Fruit fly (Drosophila melanogaster) whole organism, embryonic: ENCODE results near the gene CG8236.
A peak's percentile ranks its signal among the peaks of the same experiment; 100 is the strongest.

Experiments
- CG10209 ChIP-seq: fragments of 200-800 bp; sonication (Bioruptor generic); optimal IDR thresholded peaks from 3 replicates; lab custom pipeline; 2017; ENCODE audit warnings: missing biosample characterization, mild to moderate bottlenecking, missing genetic modification characterization, missing genetic modification reagents
- CG1233 ChIP-seq: fragments of 200-800 bp; sonication (Bioruptor generic); optimal IDR thresholded peaks from 4 replicates; lab custom pipeline; 2018; ENCODE audit warnings: missing biosample characterization, mild to moderate bottlenecking, missing genetic modification characterization
- CG13775 ChIP-seq: fragments of 200-800 bp; sonication (Bioruptor generic); optimal IDR thresholded peaks from 3 replicates; lab custom pipeline; 2017; ENCODE audit warnings: missing biosample characterization, mild to moderate bottlenecking, missing genetic modification characterization
- CG14050 ChIP-seq: fragments of 200-800 bp; sonication (Bioruptor generic); IDR thresholded peaks from 3 replicates; pipeline ENCODE4 v1.3.6; 2022; ENCODE audit warnings: missing biosample characterization, missing genetic modification characterization
- CG17359 ChIP-seq: fragments of 200-800 bp; sonication (Bioruptor generic); optimal IDR thresholded peaks from 3 replicates; lab custom pipeline; 2018; ENCODE audit warnings: missing biosample characterization, mild to moderate bottlenecking, missing genetic modification characterization, moderate library complexity
- CG18476 ChIP-seq: fragments of 200-800 bp; sonication (Bioruptor generic); optimal IDR thresholded peaks from 2 replicates; lab custom pipeline; 2016; ENCODE audit warnings: missing biosample characterization, mild to moderate bottlenecking, missing genetic modification characterization
- CG34224 ChIP-seq: fragments of 200-800 bp; sonication (Bioruptor generic); IDR thresholded peaks from 3 replicates; pipeline ENCODE4 v1.3.6; 2022; ENCODE audit warnings: missing biosample characterization, missing genetic modification characterization; ENCODE audit not compliant: partially characterized antibody
- CG5953 ChIP-seq: fragments of 200-800 bp; sonication (Bioruptor generic); IDR thresholded peaks from 2 replicates; pipeline ENCODE4 v1.3.6; 2022; ENCODE audit warnings: missing biosample characterization, missing genetic modification characterization
- CG7963 ChIP-seq: fragments of 200-800 bp; sonication (Bioruptor generic); IDR thresholded peaks from 3 replicates; pipeline ENCODE4 v1.3.6; 2022; ENCODE audit warnings: missing biosample characterization, missing genetic modification characterization; ENCODE audit not compliant: partially characterized antibody
- CG8765 ChIP-seq: fragments of 200-800 bp; sonication (Bioruptor generic); IDR thresholded peaks from 2 replicates; pipeline ENCODE4 v1.3.6; 2022; ENCODE audit warnings: missing biosample characterization, missing genetic modification characterization
- CG8924 ChIP-seq: fragments of 200-800 bp; optimal IDR thresholded peaks from 3 replicates; lab custom pipeline; 2019; ENCODE audit warnings: missing biosample characterization, mild to moderate bottlenecking, missing genetic modification characterization, moderate library complexity
- Dip3 ChIP-seq: fragments of 200-800 bp; sonication (Bioruptor generic); optimal IDR thresholded peaks from 3 replicates; lab custom pipeline; 2016; ENCODE audit warnings: missing biosample characterization, missing genetic modification characterization
- Doc3 ChIP-seq: fragments of 200-800 bp; sonication (Bioruptor generic); IDR thresholded peaks from 3 replicates; pipeline ENCODE4 v1.3.6; 2022; ENCODE audit warnings: missing biosample characterization, missing genetic modification characterization; ENCODE audit not compliant: partially characterized antibody
- GATAe ChIP-seq: fragments of 200-800 bp; sonication (Bioruptor generic); conservative IDR thresholded peaks from 2 replicates; pipeline ENCODE4 v1.3.6; 2022; ENCODE audit warnings: missing biosample characterization, missing genetic modification characterization
- HLH3B ChIP-seq: fragments of 200-800 bp; sonication (Bioruptor generic); IDR thresholded peaks from 2 replicates; pipeline ENCODE4 v1.3.6; 2022; ENCODE audit warnings: missing biosample characterization, missing genetic modification characterization
- Hmx ChIP-seq: fragments of 200-800 bp; sonication (Bioruptor generic); optimal IDR thresholded peaks from 2 replicates; lab custom pipeline; 2016; ENCODE audit warnings: missing biosample characterization, missing genetic modification characterization
- Lpt ChIP-seq: fragments of >200 bp; optimal IDR thresholded peaks from 2 replicates; lab custom pipeline; 2018; ENCODE audit warnings: missing biosample characterization, missing genetic modification characterization
- Med ChIP-seq: fragments of 200-800 bp; sonication (Bioruptor generic); peaks from one replicate; lab custom pipeline; 2016; ENCODE audit warnings: missing biosample characterization, missing genetic modification characterization, mild to moderate bottlenecking, inconsistent platforms, moderate library complexity
- Nf-YC ChIP-seq: fragments of 200-800 bp; optimal IDR thresholded peaks from 3 replicates; lab custom pipeline; 2019; ENCODE audit warnings: missing biosample characterization, mild to moderate bottlenecking, missing genetic modification characterization, moderate library complexity
- Oaz ChIP-seq: fragments of 200-800 bp; sonication (Bioruptor generic); IDR thresholded peaks from 2 replicates; pipeline ENCODE4 v1.3.6; 2022; ENCODE audit warnings: missing biosample characterization, missing genetic modification characterization
- Ptx1 ChIP-seq: fragments of 200-800 bp; sonication (Bioruptor generic); IDR thresholded peaks from 2 replicates; pipeline ENCODE4 v1.3.6; 2022; ENCODE audit warnings: missing biosample characterization, missing genetic modification characterization
- Scr ChIP-seq: fragments of 200-800 bp; sonication (Bioruptor generic); IDR thresholded peaks from 2 replicates; pipeline ENCODE4 v1.3.6; 2022; ENCODE audit warnings: missing biosample characterization, missing genetic modification characterization; ENCODE audit not compliant: partially characterized antibody
- Xbp1 ChIP-seq: fragments of 200-800 bp; sonication (Bioruptor generic); optimal IDR thresholded peaks from 3 replicates; lab custom pipeline; 2016; ENCODE audit warnings: missing biosample characterization, mild to moderate bottlenecking, missing genetic modification characterization
- ase ChIP-seq: fragments of 200-800 bp; sonication (Bioruptor generic); IDR thresholded peaks from 3 replicates; pipeline ENCODE4 v1.3.6; 2022; ENCODE audit warnings: missing biosample characterization, missing genetic modification characterization
- ci ChIP-seq: fragments of 200-800 bp; sonication (Bioruptor generic); IDR thresholded peaks from 3 replicates; pipeline ENCODE4 v1.3.6; 2022; ENCODE audit warnings: missing biosample characterization, missing genetic modification characterization
- corto ChIP-seq: fragments of 200-800 bp; sonication (Bioruptor generic); optimal IDR thresholded peaks from 2 replicates; lab custom pipeline; 2016; ENCODE audit warnings: missing biosample characterization, mild to moderate bottlenecking, missing genetic modification characterization, moderate library complexity
- crc ChIP-seq: fragments of 200-800 bp; sonication (Bioruptor generic); optimal IDR thresholded peaks from 2 replicates; lab custom pipeline; 2016; ENCODE audit warnings: missing biosample characterization, missing genetic modification characterization
- dmrt11E ChIP-seq: fragments of 200-800 bp; sonication (Bioruptor generic); optimal IDR thresholded peaks from 3 replicates; lab custom pipeline; 2018; ENCODE audit warnings: missing biosample characterization, mild to moderate bottlenecking, missing genetic modification characterization, moderate library complexity
- en ChIP-seq: fragments of 200-800 bp; sonication (Bioruptor generic); optimal IDR thresholded peaks from 2 replicates; lab custom pipeline; 2016; ENCODE audit warnings: missing biosample characterization, missing genetic modification characterization
- eyg ChIP-seq: fragments of 200-800 bp; sonication (Bioruptor generic); optimal IDR thresholded peaks from 3 replicates; lab custom pipeline; 2016; ENCODE audit warnings: missing biosample characterization, missing genetic modification characterization
- fu2 ChIP-seq: fragments of 200-800 bp; sonication (Bioruptor generic); optimal IDR thresholded peaks from 2 replicates; lab custom pipeline; 2016; ENCODE audit warnings: missing biosample characterization, missing genetic modification characterization
- gfzf ChIP-seq: fragments of 200-800 bp; sonication (Bioruptor generic); optimal IDR thresholded peaks from 2 replicates; lab custom pipeline; 2016; ENCODE audit warnings: missing biosample characterization, mild to moderate bottlenecking, missing genetic modification characterization, moderate library complexity
- grau ChIP-seq: fragments of 200-800 bp; optimal IDR thresholded peaks from 3 replicates; lab custom pipeline; 2019; ENCODE audit warnings: missing biosample characterization, mild to moderate bottlenecking, missing genetic modification characterization, moderate library complexity
- gro ChIP-seq: fragments of 200-800 bp; sonication (Bioruptor generic); optimal IDR thresholded peaks from 2 replicates; lab custom pipeline; 2016; ENCODE audit warnings: missing biosample characterization, missing genetic modification characterization
- gsb ChIP-seq: fragments of 200-800 bp; sonication (Bioruptor generic); IDR thresholded peaks from 2 replicates; pipeline ENCODE4 v1.3.6; 2022; ENCODE audit warnings: missing biosample characterization, missing genetic modification characterization
- gt ChIP-seq: fragments of 200-800 bp; sonication (Bioruptor generic); IDR thresholded peaks from 2 replicates; pipeline ENCODE4 v1.3.6; 2022; ENCODE audit warnings: missing biosample characterization, missing genetic modification characterization
- lbe ChIP-seq: fragments of 200-800 bp; sonication (Bioruptor generic); optimal IDR thresholded peaks from 2 replicates; lab custom pipeline; 2016; ENCODE audit warnings: missing biosample characterization, mild to moderate bottlenecking, missing genetic modification characterization
- mam ChIP-seq: fragments of 200-800 bp; sonication (Bioruptor generic); optimal IDR thresholded peaks from 3 replicates; lab custom pipeline; 2016; ENCODE audit warnings: missing biosample characterization, missing genetic modification characterization
- pb ChIP-seq: fragments of 200-800 bp; sonication (Bioruptor generic); optimal IDR thresholded peaks from 3 replicates; lab custom pipeline; 2016; ENCODE audit warnings: missing biosample characterization, missing genetic modification characterization
- pho ChIP-seq: fragments of 200-800 bp; sonication (Bioruptor generic); optimal IDR thresholded peaks from 2 replicates; lab custom pipeline; 2016; ENCODE audit warnings: missing biosample characterization, missing genetic modification characterization
- prd ChIP-seq, 3 experiments: fragments of >200 bp in 2 of 3; fragments of 200-800 bp in 1 of 3; sonication (Bioruptor generic) in 1 of 3; optimal IDR thresholded peaks in 2 of 3; IDR thresholded peaks in 1 of 3; 2 replicates in 2 of 3; 3 replicates in 1 of 3; pipeline versions ENCODE4 v1.3.6 to Lab custom; 2017 to 2022; ENCODE audit warnings: missing biosample characterization in 1 of 3, missing genetic modification characterization in 1 of 3
- pzg ChIP-seq: fragments of 200-800 bp; sonication (Bioruptor generic); optimal IDR thresholded peaks from 3 replicates; lab custom pipeline; 2018; ENCODE audit warnings: missing biosample characterization, mild to moderate bottlenecking, missing genetic modification characterization, moderate library complexity
- run ChIP-seq: fragments of 200-800 bp; sonication (Bioruptor generic); optimal IDR thresholded peaks from 3 replicates; lab custom pipeline; 2018; ENCODE audit warnings: missing biosample characterization, mild to moderate bottlenecking, missing genetic modification characterization
- shn ChIP-seq: fragments of 200-800 bp; sonication (Bioruptor generic); optimal IDR thresholded peaks from 3 replicates; lab custom pipeline; 2016; ENCODE audit warnings: missing biosample characterization, missing genetic modification characterization
- sisA ChIP-seq: fragments of 200-800 bp; sonication (Bioruptor generic); IDR thresholded peaks from 2 replicates; pipeline ENCODE4 v1.3.6; 2022; ENCODE audit warnings: missing biosample characterization, missing genetic modification characterization
- tll ChIP-seq, 2 experiments: fragments of 200-800 bp in 1 of 2; fragments of >200 bp in 1 of 2; sonication (Bioruptor generic) in 1 of 2; optimal IDR thresholded peaks; 2 replicates each; lab custom pipeline; 2017 to 2019; ENCODE audit warnings: missing biosample characterization in 2 of 2, missing genetic modification characterization in 2 of 2, mild to moderate bottlenecking in 1 of 2, moderate library complexity in 1 of 2
- trem ChIP-seq: fragments of 200-800 bp; optimal IDR thresholded peaks from 3 replicates; lab custom pipeline; 2019; ENCODE audit warnings: missing biosample characterization, mild to moderate bottlenecking, missing genetic modification characterization, moderate library complexity
- usp ChIP-seq: fragments of >200 bp; optimal IDR thresholded peaks from 2 replicates; lab custom pipeline; 2017; ENCODE audit warnings: missing biosample characterization, missing genetic modification characterization
- vnd ChIP-seq: fragments of 200-800 bp; sonication (Bioruptor generic); IDR thresholded peaks from 3 replicates; pipeline ENCODE4 v1.3.6; 2022; ENCODE audit warnings: missing biosample characterization, missing genetic modification characterization; ENCODE audit not compliant: partially characterized antibody

The CG8236 gene

DNA sequence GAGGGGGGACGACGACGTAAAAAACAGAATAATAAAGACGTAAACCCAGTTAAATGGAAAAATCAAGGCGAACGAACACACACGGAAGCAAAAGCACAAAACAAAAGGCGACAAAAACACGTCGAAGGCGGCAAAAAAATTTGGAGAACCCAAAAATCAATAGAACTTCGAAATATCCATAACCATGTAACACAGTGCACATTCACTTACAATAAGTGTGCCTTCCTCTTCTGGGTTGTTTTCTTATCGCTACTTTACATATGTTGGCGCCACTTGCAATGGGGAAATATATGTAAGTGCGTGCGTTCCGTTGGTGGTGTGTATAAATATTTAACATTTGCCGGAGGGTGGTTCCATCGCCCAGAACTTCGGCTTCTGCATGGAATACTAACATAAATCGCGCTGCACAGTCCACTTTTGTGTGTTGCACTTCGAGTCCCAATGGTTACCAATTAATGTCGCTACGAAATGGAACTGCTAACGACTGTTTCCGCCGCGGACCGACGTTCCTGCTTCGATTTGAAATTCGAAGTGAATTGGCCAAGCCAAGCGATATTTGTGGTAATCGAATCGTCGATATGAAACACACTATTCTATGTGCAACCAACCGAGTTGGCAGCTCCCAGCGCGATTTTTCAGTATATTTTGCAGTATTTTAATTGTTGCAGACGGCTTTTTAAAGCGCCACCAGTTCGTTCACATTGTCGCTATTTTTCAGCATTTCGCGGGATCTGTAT, 21.9 kb upstream of the CG8236 start, which contains the start of the genes CG9801 and Nasp (continued):
- TF ChIP-seq shn (no peak), trem (tag; lab: Kevin White, UChicago) (peak; percentile 100), grau (tag; lab: Kevin White, UChicago) (peak; percentile 28), CG13775 (GFP tag; lab: Kevin White, UChicago) (peak; percentile 31), CG8924 (peak; percentile 37), prd (optimal IDR thresholded peaks at IDR 0.05; lab: Kevin White, UChicago) (no peak), prd (GFP tag; IDR thresholded peaks at IDR 0.05; lab: Robert Waterston, UW) (peak; percentile 22; the same call in 1 of the 3 replicates), Oaz (no peak), CG17359 (tag; lab: Kevin White, UChicago) (peak; percentile 18), pho (GFP tag; lab: Kevin White, UChicago) (peak; percentile 14), vnd (peak; percentile 62; the same call in 2 of the 3 replicates), CG18476 (GFP tag; lab: Kevin White, UChicago) (peak; percentile 12), tll (GFP tag; optimal IDR thresholded peaks at IDR 0.05; lab: Kevin White, UChicago) (no peak), en (GFP tag; lab: Kevin White, UChicago) (no peak), mam (GFP tag; lab: Kevin White, UChicago) (peak; percentile 27), ase (GFP tag; lab: Robert Waterston, UW) (0 out of 3 replicates have a peak, but pooled peaks have one; percentile 9), CG34224 (GFP tag; lab: Robert Waterston, UW) (peak; percentile 61), eyg (no peak), CG8765 (GFP tag; lab: Robert Waterston, UW) (no peak), CG1233 (no peak), Dip3 (GFP tag; lab: Kevin White, UChicago) (no peak), CG14050 (GFP tag; lab: Robert Waterston, UW) (no peak), CG7963 (peak; percentile 71), Doc3 (GFP tag; lab: Robert Waterston, UW) (peak; percentile 49; the same call in 2 of the 3 replicates), Nf-YC (peak; percentile 20), Xbp1 (GFP tag; lab: Kevin White, UChicago) (peak; percentile 27), corto (GFP tag; lab: Kevin White, UChicago) (no peak), HLH3B (GFP tag; lab: Robert Waterston, UW) (0 out of 2 replicates have a peak, but pooled peaks have one; percentile 29), fu2 (GFP tag; lab: Kevin White, UChicago) (no peak), dmrt11E (tag; lab: Kevin White, UChicago) (peak; percentile 11), Lpt (GFP tag; lab: Kevin White, UChicago) (no peak), pzg (GFP tag; lab: Kevin White, UChicago) (peak; percentile 97), lbe (GFP tag; lab: Kevin White, UChicago) (peak; percentile 43), GATAe (GFP tag; lab: Robert Waterston, UW) (no peak), Ptx1 (no peak), Med (peak; percentile 92), Hmx (GFP tag; lab: Kevin White, UChicago) (no peak), gfzf (GFP tag; lab: Kevin White, UChicago) (peak; percentile 97), CG5953 (GFP tag; lab: Robert Waterston, UW) (no peak), crc (GFP tag; lab: Kevin White, UChicago) (no peak), sisA (peak; percentile 19; the same call in 1 of the 2 replicates), pb (peak; percentile 39), gro (GFP tag; lab: Kevin White, UChicago) (peak; percentile 34), gt (GFP tag; lab: Robert Waterston, UW) (no peak), CG10209 (GFP tag; lab: Kevin White, UChicago) (peak; percentile 13), Scr (GFP tag; lab: Robert Waterston, UW) (peak; percentile 70), ci (peak; percentile 80), usp (GFP tag; lab: Kevin White, UChicago) (no peak), run (tag; lab: Kevin White, UChicago) (peak; percentile 41), gsb (GFP tag; lab: Robert Waterston, UW) (no peak)
